Worm (Caenorhabditis elegans) whole organism, early embryonic: ENCODE measurements around the gene clec-173.

ENCODE experiments used
- ceh-13 ChIP-seq: fragments of 200-800 bp; sonication (Bioruptor generic); optimal IDR thresholded peaks from 2 replicates; lab custom pipeline; 2018; ENCODE audit warnings: mild to moderate bottlenecking, missing genetic modification characterization, missing compliant biosample characterization
- flt-1 ChIP-seq: fragments of 200-800 bp; sonication (Bioruptor generic); IDR thresholded peaks from 2 replicates; pipeline ENCODE4 v1.3.6; 2022; ENCODE audit warnings: missing genetic modification characterization, missing compliant biosample characterization
- hmbx-1 ChIP-seq: sonication (generic microtip); optimal IDR thresholded peaks from 2 replicates; lab custom pipeline; 2016; ENCODE audit warnings: mild to moderate bottlenecking, missing genetic modification characterization, missing compliant biosample characterization
- hmg-4 ChIP-seq: fragments of 200-800 bp; sonication (Bioruptor generic); optimal IDR thresholded peaks from 2 replicates; lab custom pipeline; 2018; ENCODE audit warnings: mild to moderate bottlenecking, missing genetic modification characterization, missing compliant biosample characterization
- pes-1 ChIP-seq: fragments of 200-800 bp; sonication (Bioruptor generic); IDR thresholded peaks from 2 replicates; pipeline ENCODE4 v1.3.6; 2022; ENCODE audit warnings: missing genetic modification reagents, missing genetic modification characterization, missing compliant biosample characterization
- scrt-1 ChIP-seq: fragments of 200-800 bp; sonication (Bioruptor generic); IDR thresholded peaks from 2 replicates; pipeline ENCODE4 v1.3.6; 2022; ENCODE audit warnings: missing genetic modification characterization, missing compliant biosample characterization

ce11 chrIV:3233429-3233885, 34.0 kb downstream of the clec-173 start:
- peak; percentile 6; the same call in 1 of the 2 replicates for TF ChIP-seq scrt-1
- no peak for TF ChIP-seq hmg-4 (GFP tag; lab: Kevin White, UChicago)
- TF ChIP-seq ceh-13, result no peak
- no peak for TF ChIP-seq pes-1 (GFP tag; lab: Robert Waterston, UW)
- TF ChIP-seq flt-1 (GFP tag; lab: Robert Waterston, UW), result no peak
- TF ChIP-seq hmbx-1, result no peak
